Worm (Caenorhabditis elegans) whole organism, L4/young adult: ENCODE data around the gene T04C12.9.

Experiments used
- dao-5 ChIP-seq: sonication (generic microtip); optimal IDR thresholded peaks from 2 replicates; lab custom pipeline; 2016; ENCODE audit warnings: missing genotype, missing genetic modification characterization, moderate library complexity, missing compliant biosample characterization
- him-1 ChIP-seq: sonication (generic microtip); optimal IDR thresholded peaks from 2 replicates; lab custom pipeline; 2016; ENCODE audit warnings: missing genotype, missing genetic modification reagents, missing genetic modification characterization, missing compliant biosample characterization

ce11 chrV:11040473-11040872 is 22.5 kb downstream of the T04C12.9 start, which contains the start of gene C45B11.8:
- TF ChIP-seq him-1 (no peak), dao-5 (no peak)
